Worm (Caenorhabditis elegans) whole organism, L3 larva: ENCODE results near the gene F55C12.19.
A peak's percentile ranks its signal among the peaks of the same experiment; 100 is the strongest.

ENCODE experiments used
- R02D3.7 ChIP-seq: fragments of 150-350 bp; optimal IDR thresholded peaks from 2 replicates; lab custom pipeline; 2014; ENCODE audit warnings: missing biosample characterization, missing genetic modification characterization
- ZK546.5 ChIP-seq: sonication (generic microtip); optimal IDR thresholded peaks from 2 replicates; lab custom pipeline; 2017; ENCODE audit warnings: missing biosample characterization, missing genetic modification characterization
- aly-2 ChIP-seq: fragments of 150-350 bp; optimal IDR thresholded peaks from 2 replicates; lab custom pipeline; 2014; ENCODE audit warnings: missing biosample characterization, missing genetic modification characterization
- ama-1 ChIP-seq: fragments of 150-350 bp; optimal IDR thresholded peaks from 2 replicates; lab custom pipeline; 2018
- ceh-16 ChIP-seq: sonication (generic microtip); optimal IDR thresholded peaks from 2 replicates; lab custom pipeline; 2017; ENCODE audit warnings: missing biosample characterization, missing genetic modification characterization
- ceh-28 ChIP-seq: fragments of 150-350 bp; optimal IDR thresholded peaks from 2 replicates; lab custom pipeline; 2014; ENCODE audit warnings: missing biosample characterization, missing genetic modification reagents, missing genetic modification characterization
- ceh-82 ChIP-seq: fragments of 150-350 bp; optimal IDR thresholded peaks from 2 replicates; lab custom pipeline; 2014; ENCODE audit warnings: missing biosample characterization, missing genetic modification characterization
- ceh-9 ChIP-seq: sonication (generic microtip); optimal IDR thresholded peaks from 2 replicates; lab custom pipeline; 2018; ENCODE audit warnings: missing biosample characterization, missing genetic modification characterization
- daf-12 ChIP-seq: fragments of 150-350 bp; optimal IDR thresholded peaks from 2 replicates; lab custom pipeline; 2014; ENCODE audit warnings: missing biosample characterization, missing genetic modification reagents, missing genetic modification characterization
- egl-27 ChIP-seq: sonication (generic microtip); optimal IDR thresholded peaks from 4 replicates; lab custom pipeline; 2017; ENCODE audit warnings: missing biosample characterization, missing genetic modification reagents, missing genetic modification characterization
- egl-5 ChIP-seq: fragments of 150-350 bp; optimal IDR thresholded peaks from 2 replicates; lab custom pipeline; 2017; ENCODE audit warnings: missing biosample characterization, missing genetic modification reagents, missing genetic modification characterization, inconsistent platforms
- elt-1 ChIP-seq: fragments of 150-350 bp; optimal IDR thresholded peaks from 2 replicates; lab custom pipeline; 2014; ENCODE audit warnings: missing biosample characterization, missing genetic modification characterization
- elt-2 ChIP-seq: sonication (generic microtip); optimal IDR thresholded peaks from 2 replicates; lab custom pipeline; 2016; ENCODE audit warnings: missing genetic modification reagents, mild to moderate bottlenecking, missing genetic modification characterization, missing compliant biosample characterization
- elt-3 ChIP-seq, 3 experiments: fragments of 150-350 bp in 1 of 3; sonication (generic microtip) in 2 of 3; optimal IDR thresholded peaks; 2 replicates in 2 of 3; 4 replicates in 1 of 3; lab custom pipeline; 2014 to 2017; ENCODE audit warnings: missing biosample characterization in 3 of 3, missing genetic modification characterization in 3 of 3
- eor-1 ChIP-seq, 2 experiments: fragments of 150-350 bp; optimal IDR thresholded peaks; 2 replicates each; lab custom pipeline; 2014 to 2018; ENCODE audit warnings: missing biosample characterization in 2 of 2, missing genetic modification characterization in 2 of 2
- fkh-10 ChIP-seq: sonication (generic microtip); optimal IDR thresholded peaks from 2 replicates; lab custom pipeline; 2017; ENCODE audit warnings: missing biosample characterization, missing genetic modification reagents, missing genetic modification characterization
- fkh-2 ChIP-seq: fragments of 150-350 bp; optimal IDR thresholded peaks from 2 replicates; lab custom pipeline; 2014; ENCODE audit warnings: missing biosample characterization, missing genetic modification reagents, missing genetic modification characterization
- fos-1 ChIP-seq: fragments of 150-350 bp; optimal IDR thresholded peaks from 2 replicates; lab custom pipeline; 2014; ENCODE audit warnings: missing biosample characterization, missing genetic modification characterization
- hmg-11 ChIP-seq: sonication (generic microtip); optimal IDR thresholded peaks from 2 replicates; lab custom pipeline; 2016; ENCODE audit warnings: missing genetic modification characterization, missing compliant biosample characterization
- jun-1 ChIP-seq: fragments of 150-350 bp; optimal IDR thresholded peaks from 2 replicates; lab custom pipeline; 2014; ENCODE audit warnings: missing biosample characterization, missing genetic modification reagents, missing genetic modification characterization
- lin-15B ChIP-seq: fragments of 150-350 bp; optimal IDR thresholded peaks from 2 replicates; lab custom pipeline; 2014; ENCODE audit warnings: missing biosample characterization, missing genetic modification characterization
- lin-39 ChIP-seq: fragments of 150-350 bp; optimal IDR thresholded peaks from 2 replicates; lab custom pipeline; 2018; ENCODE audit warnings: missing biosample characterization, missing genetic modification reagents, missing genetic modification characterization
- lsy-12 ChIP-seq: sonication (generic microtip); optimal IDR thresholded peaks from 2 replicates; lab custom pipeline; 2016; ENCODE audit warnings: mild to moderate bottlenecking, missing genetic modification characterization, missing compliant biosample characterization
- mdl-1 ChIP-seq: fragments of 150-350 bp; optimal IDR thresholded peaks from 2 replicates; lab custom pipeline; 2014; ENCODE audit warnings: missing biosample characterization, missing genetic modification characterization
- mml-1 ChIP-seq: fragments of 150-350 bp; sonication (generic microtip); optimal IDR thresholded peaks from 3 replicates; lab custom pipeline; 2014; ENCODE audit warnings: missing biosample characterization, missing genetic modification characterization
- nfya-1 ChIP-seq: sonication (generic microtip); optimal IDR thresholded peaks from 2 replicates; lab custom pipeline; 2017; ENCODE audit warnings: missing genetic modification characterization, mild to moderate bottlenecking, missing compliant biosample characterization, antibody characterized with exemption, moderate library complexity; ENCODE audit not compliant: insufficient read depth
- nhr-11 ChIP-seq: fragments of 150-350 bp; optimal IDR thresholded peaks from 2 replicates; lab custom pipeline; 2014; ENCODE audit warnings: missing biosample characterization, missing genetic modification characterization
- nhr-12 ChIP-seq: fragments of 150-350 bp; optimal IDR thresholded peaks from 2 replicates; lab custom pipeline; 2014; ENCODE audit warnings: missing biosample characterization, missing genetic modification characterization
- nhr-23 ChIP-seq: fragments of 150-350 bp; optimal IDR thresholded peaks from 2 replicates; lab custom pipeline; 2014; ENCODE audit warnings: missing biosample characterization, missing genetic modification reagents, missing genetic modification characterization
- nhr-237 ChIP-seq: fragments of 150-350 bp; optimal IDR thresholded peaks from 2 replicates; lab custom pipeline; 2014; ENCODE audit warnings: missing biosample characterization, missing genetic modification characterization
- nhr-25 ChIP-seq: sonication (generic microtip); optimal IDR thresholded peaks from 2 replicates; lab custom pipeline; 2017; ENCODE audit warnings: missing biosample characterization, missing genetic modification characterization
- nhr-28 ChIP-seq: fragments of 150-350 bp; optimal IDR thresholded peaks from 2 replicates; lab custom pipeline; 2014; ENCODE audit warnings: missing biosample characterization, missing genetic modification characterization
- nhr-43 ChIP-seq: sonication (generic microtip); optimal IDR thresholded peaks from 2 replicates; lab custom pipeline; 2016; ENCODE audit warnings: mild to moderate bottlenecking, missing genetic modification characterization, missing compliant biosample characterization; ENCODE audit not compliant: poor library complexity, severe bottlenecking
- nhr-67 ChIP-seq: fragments of 150-350 bp; optimal IDR thresholded peaks from 2 replicates; lab custom pipeline; 2014; ENCODE audit warnings: missing biosample characterization, missing genetic modification characterization
- nhr-76 ChIP-seq: fragments of 150-350 bp; sonication (generic microtip); optimal IDR thresholded peaks from 5 replicates; lab custom pipeline; 2014; ENCODE audit warnings: missing biosample characterization, missing genetic modification characterization
- nhr-77 ChIP-seq: fragments of 150-350 bp; optimal IDR thresholded peaks from 2 replicates; lab custom pipeline; 2014; ENCODE audit warnings: missing biosample characterization, missing genetic modification characterization
- pha-4 ChIP-seq: fragments of 150-350 bp; optimal IDR thresholded peaks from 2 replicates; lab custom pipeline; 2014; ENCODE audit warnings: missing biosample characterization, missing genetic modification reagents, missing genetic modification characterization
- pqm-1 ChIP-seq: fragments of 150-350 bp; optimal IDR thresholded peaks from 2 replicates; lab custom pipeline; 2017; ENCODE audit warnings: missing biosample characterization, missing genetic modification characterization, inconsistent platforms
- sea-2 ChIP-seq: fragments of 150-350 bp; sonication (generic microtip); optimal IDR thresholded peaks from 4 replicates; lab custom pipeline; 2014; ENCODE audit warnings: missing biosample characterization, missing genetic modification reagents, missing genetic modification characterization
- skn-1 ChIP-seq: fragments of 150-350 bp; optimal IDR thresholded peaks from 2 replicates; lab custom pipeline; 2014; ENCODE audit warnings: missing biosample characterization, missing genetic modification characterization
- snpc-4 ChIP-seq: fragments of 150-350 bp; optimal IDR thresholded peaks from 2 replicates; lab custom pipeline; 2014; ENCODE audit warnings: missing biosample characterization, missing genetic modification characterization
- tbx-2 ChIP-seq: sonication (generic microtip); optimal IDR thresholded peaks from 2 replicates; lab custom pipeline; 2016; ENCODE audit warnings: mild to moderate bottlenecking, missing genetic modification characterization, missing compliant biosample characterization
- unc-39 ChIP-seq: sonication (generic microtip); optimal IDR thresholded peaks from 4 replicates; lab custom pipeline; 2017; ENCODE audit warnings: missing biosample characterization, missing genetic modification characterization
- unc-62 ChIP-seq: fragments of 150-350 bp; sonication (generic microtip); optimal IDR thresholded peaks from 4 replicates; lab custom pipeline; 2014; ENCODE audit warnings: missing biosample characterization, missing genetic modification reagents, missing genetic modification characterization
- zag-1 ChIP-seq: fragments of 150-350 bp; optimal IDR thresholded peaks from 2 replicates; lab custom pipeline; 2014; ENCODE audit warnings: missing biosample characterization, missing genetic modification characterization
- ztf-11 ChIP-seq: fragments of 150-350 bp; optimal IDR thresholded peaks from 2 replicates; lab custom pipeline; 2014; ENCODE audit warnings: missing biosample characterization, missing genetic modification characterization
- ztf-4 ChIP-seq: fragments of 150-350 bp; optimal IDR thresholded peaks from 2 replicates; lab custom pipeline; 2014; ENCODE audit warnings: missing biosample characterization, missing genetic modification characterization

F55C12.19 gene

DNA sequence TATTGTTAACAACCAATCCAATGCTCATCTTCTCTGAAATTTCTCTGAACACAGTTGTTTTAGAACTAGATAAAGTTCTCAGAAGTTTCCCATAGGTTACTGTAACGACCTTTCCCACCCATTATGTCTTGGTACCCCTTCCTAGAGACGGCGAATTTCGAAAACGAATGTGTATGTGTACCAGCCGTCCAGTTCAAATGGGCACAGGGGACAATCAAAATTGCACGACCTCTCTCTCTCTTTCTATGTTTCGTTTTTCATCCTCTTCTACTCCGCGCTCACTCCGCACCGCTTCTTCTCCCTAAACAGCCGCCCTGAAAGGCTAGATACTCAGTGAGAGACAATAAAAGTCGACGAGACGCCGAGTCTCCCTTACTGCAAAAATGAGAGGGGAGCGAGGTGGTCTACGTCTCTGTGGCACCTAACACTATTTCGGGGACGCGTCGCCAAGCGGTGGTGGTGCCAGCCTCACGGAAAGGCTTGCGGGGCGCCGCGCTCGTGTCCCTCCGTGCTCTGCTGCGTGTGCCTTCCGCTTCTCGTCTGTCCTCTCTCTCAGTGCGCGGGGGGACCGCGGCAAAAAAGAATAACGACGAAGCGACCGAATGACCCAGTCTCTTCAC is 35.6 kb downstream of the F55C12.19 start:
- peak; percentile 75 for TF ChIP-seq nfya-1 (tag; lab: Kevin White, UChicago)
- TF ChIP-seq lsy-12 (tag; lab: Kevin White, UChicago): peak; percentile 38
- no peak for TF ChIP-seq nhr-76 (tag; lab: Kevin White, UChicago)
- TF ChIP-seq nhr-43 (tag; lab: Kevin White, UChicago): peak; percentile 35
- no peak for TF ChIP-seq mml-1 (tag; lab: Kevin White, UChicago)
- no peak for TF ChIP-seq mdl-1 (tag; lab: Kevin White, UChicago)
- no peak for TF ChIP-seq aly-2
- peak; percentile 21 for TF ChIP-seq unc-62
- TF ChIP-seq nhr-25: no peak
- peak; percentile 5 for TF ChIP-seq pha-4
- TF ChIP-seq lin-15B: no peak
- peak; percentile 6 for TF ChIP-seq pqm-1 (tag; lab: Kevin White, UChicago)
- no peak for TF ChIP-seq nhr-11 (tag; lab: Kevin White, UChicago)
- TF ChIP-seq egl-27 (tag; lab: Kevin White, UChicago): no peak
- peak; percentile 52 for TF ChIP-seq snpc-4 (tag; lab: Kevin White, UChicago)
- no peak for TF ChIP-seq fkh-10
- no peak for TF ChIP-seq ztf-11 (tag; lab: Kevin White, UChicago)
- no peak for TF ChIP-seq eor-1 (tag; optimal IDR thresholded peaks at IDR 0.05; lab: Kevin White, UChicago)
- no peak for TF ChIP-seq jun-1 (tag; lab: Kevin White, UChicago)
- TF ChIP-seq nhr-67 (tag; lab: Kevin White, UChicago): no peak
- TF ChIP-seq ama-1 (lab: Kevin White, UChicago): peak; percentile 68
- TF ChIP-seq lin-39: peak; percentile 5
- peak; percentile 72 for TF ChIP-seq nhr-23 (tag; lab: Kevin White, UChicago)
- TF ChIP-seq elt-3 (tag; optimal IDR thresholded peaks at IDR 0.05; lab: Kevin White, UChicago): no peak
- peak; percentile 62 for TF ChIP-seq tbx-2
- no peak for TF ChIP-seq skn-1 (tag; lab: Kevin White, UChicago)
- TF ChIP-seq unc-39 (tag; lab: Kevin White, UChicago): no peak
- no peak for TF ChIP-seq nhr-237 (tag; lab: Kevin White, UChicago)
- peak; percentile 76 for TF ChIP-seq egl-5 (tag; lab: Kevin White, UChicago)
- TF ChIP-seq fos-1 (tag; lab: Kevin White, UChicago): no peak
- TF ChIP-seq zag-1: no peak
- no peak for TF ChIP-seq ceh-28 (tag; lab: Kevin White, UChicago)
- no peak for TF ChIP-seq nhr-77 (tag; lab: Kevin White, UChicago)
- TF ChIP-seq daf-12 (tag; lab: Kevin White, UChicago): no peak
- TF ChIP-seq ztf-4 (tag; lab: Kevin White, UChicago): no peak
- TF ChIP-seq fkh-2: no peak
- no peak for TF ChIP-seq sea-2 (GFP tag; lab: Kevin White, UChicago)
- TF ChIP-seq ceh-9 (tag; lab: Kevin White, UChicago): no peak
- peak; percentile 72 for TF ChIP-seq hmg-11 (tag; lab: Kevin White, UChicago)
- no peak for TF ChIP-seq R02D3.7
- TF ChIP-seq ceh-82: peak; percentile 23
- no peak for TF ChIP-seq elt-1 (tag; lab: Kevin White, UChicago)
- no peak for TF ChIP-seq ZK546.5 (tag; lab: Kevin White, UChicago)
- peak; percentile 28 for TF ChIP-seq elt-2 (tag; lab: Kevin White, UChicago)
- no peak for TF ChIP-seq nhr-28
- TF ChIP-seq ceh-16: no peak
- no peak for TF ChIP-seq nhr-12
